Fruit fly (Drosophila melanogaster) whole organism: ENCODE data around the gene CG32107.

Experiments
- CG8478 ChIP-seq: fragments of >200 bp; optimal IDR thresholded peaks from 2 replicates; lab custom pipeline; 2018; ENCODE audit warnings: inconsistent platforms
- Dll ChIP-seq: fragments of >200 bp; optimal IDR thresholded peaks from 2 replicates; lab custom pipeline; 2017
- EcR ChIP-seq, 2 experiments: fragments of >200 bp; optimal IDR thresholded peaks; 2 replicates each; lab custom pipeline; 2017; ENCODE audit warnings: missing biosample characterization in 2 of 2, missing genetic modification characterization in 2 of 2, missing genetic modification reagents in 2 of 2
- pan ChIP-seq: fragments of >200 bp; optimal IDR thresholded peaks from 2 replicates; lab custom pipeline; 2017
- psq ChIP-seq: fragments of >200 bp; optimal IDR thresholded peaks from 2 replicates; lab custom pipeline; 2017
- usp ChIP-seq: fragments of >200 bp; optimal IDR thresholded peaks from 2 replicates; lab custom pipeline; 2017; ENCODE audit warnings: missing biosample characterization, missing genetic modification characterization, mixed read lengths

- TF ChIP-seq psq (lab: Kevin White, UChicago) (no peak), pan (lab: Kevin White, UChicago) (no peak), CG8478 (lab: Kevin White, UChicago) (no peak), EcR (GFP tag; optimal IDR thresholded peaks at IDR 0.05; lab: Kevin White, UChicago) (peak in 1 of 2 experiments; percentile 93), usp (GFP tag; lab: Kevin White, UChicago) (no peak), Dll (lab: Kevin White, UChicago) (no peak)
Observed at dm6 chr3L:12832355-12832881, 28.7 kb downstream of the CG32107 start.
